Fruit fly (Drosophila melanogaster) whole organism, prepupa: ENCODE results near the gene Dhc93AB.

Experiments
- Blimp-1 ChIP-seq: fragments of 200-800 bp; sonication (Bioruptor generic); optimal IDR thresholded peaks from 3 replicates; lab custom pipeline; 2017; ENCODE audit warnings: missing biosample characterization, missing genetic modification characterization, mild to moderate bottlenecking, moderate library complexity, missing genetic modification reagents
- CG11294 ChIP-seq: fragments of 200-800 bp; sonication (Bioruptor generic); IDR thresholded peaks from 2 replicates; pipeline ENCODE4 v1.3.6; 2022; ENCODE audit warnings: missing biosample characterization, missing genetic modification characterization
- CG11762 ChIP-seq: fragments of 200-800 bp; sonication (Bioruptor generic); optimal IDR thresholded peaks from 3 replicates; lab custom pipeline; 2016; ENCODE audit warnings: missing biosample characterization, missing genetic modification characterization; ENCODE audit not compliant: insufficient read depth
- CG15336 ChIP-seq: fragments of 200-800 bp; sonication (Bioruptor generic); IDR thresholded peaks from 2 replicates; pipeline ENCODE4 v1.3.6; 2022; ENCODE audit warnings: missing biosample characterization, missing genetic modification characterization
- CG16779 ChIP-seq: fragments of 200-800 bp; sonication (Bioruptor generic); optimal IDR thresholded peaks from 3 replicates; lab custom pipeline; 2017; ENCODE audit warnings: missing biosample characterization, mild to moderate bottlenecking, missing genetic modification characterization
- CG3032 ChIP-seq: fragments of 200-800 bp; optimal IDR thresholded peaks from 2 replicates; lab custom pipeline; 2019; ENCODE audit warnings: missing biosample characterization, mild to moderate bottlenecking, missing genetic modification characterization, moderate library complexity
- CG31627 ChIP-seq: fragments of 200-800 bp; sonication (Bioruptor generic); optimal IDR thresholded peaks from 3 replicates; lab custom pipeline; 2016; ENCODE audit warnings: missing biosample characterization, missing genetic modification characterization
- CG32006 ChIP-seq: fragments of 200-800 bp; sonication (Bioruptor generic); optimal IDR thresholded peaks from 3 replicates; lab custom pipeline; 2017; ENCODE audit warnings: missing biosample characterization, mild to moderate bottlenecking, missing genetic modification characterization
- CG3919 ChIP-seq: fragments of 200-800 bp; sonication (Bioruptor generic); optimal IDR thresholded peaks from 3 replicates; lab custom pipeline; 2016; ENCODE audit warnings: missing biosample characterization, missing genetic modification characterization
- CG6163 ChIP-seq: fragments of 200-800 bp; sonication (Bioruptor generic); IDR thresholded peaks from 3 replicates; pipeline ENCODE4 v1.3.6; 2022; ENCODE audit warnings: missing biosample characterization, missing genetic modification characterization
- CG6276 ChIP-seq: fragments of 200-800 bp; sonication (Bioruptor generic); optimal IDR thresholded peaks from 2 replicates; lab custom pipeline; 2017; ENCODE audit warnings: missing biosample characterization, mild to moderate bottlenecking, missing genetic modification characterization
- CG6808 ChIP-seq: fragments of 200-800 bp; sonication (Bioruptor generic); optimal IDR thresholded peaks from 3 replicates; lab custom pipeline; 2017; ENCODE audit warnings: missing biosample characterization, missing genetic modification characterization, mild to moderate bottlenecking, moderate library complexity, missing genetic modification reagents
- CG6854 ChIP-seq: fragments of 200-800 bp; sonication (Bioruptor generic); optimal IDR thresholded peaks from 2 replicates; lab custom pipeline; 2017; ENCODE audit warnings: missing biosample characterization, mild to moderate bottlenecking, missing genetic modification characterization
- CG7368 ChIP-seq: fragments of 200-800 bp; sonication (Bioruptor generic); optimal IDR thresholded peaks from 3 replicates; lab custom pipeline; 2016; ENCODE audit warnings: missing biosample characterization, missing genetic modification characterization
- CG8119 ChIP-seq: fragments of 200-800 bp; sonication (Bioruptor generic); IDR thresholded peaks from 3 replicates; pipeline ENCODE4 v1.3.6; 2022; ENCODE audit warnings: missing biosample characterization, missing genetic modification characterization
- CG8632 ChIP-seq: fragments of 200-800 bp; sonication (Bioruptor generic); optimal IDR thresholded peaks from 3 replicates; lab custom pipeline; 2016; ENCODE audit warnings: missing biosample characterization, missing genetic modification characterization
- Eip75B ChIP-seq: fragments of 200-800 bp; sonication (Bioruptor generic); optimal IDR thresholded peaks from 3 replicates; lab custom pipeline; 2016; ENCODE audit warnings: missing biosample characterization, missing genetic modification characterization
- Eip78C ChIP-seq: fragments of 200-800 bp; sonication (Bioruptor generic); peaks from one replicate; lab custom pipeline; 2016; ENCODE audit warnings: missing biosample characterization, missing genetic modification characterization
- Eip93F ChIP-seq: fragments of 200-800 bp; sonication (Bioruptor generic); optimal IDR thresholded peaks from 2 replicates; lab custom pipeline; 2016; ENCODE audit warnings: missing biosample characterization, mild to moderate bottlenecking, missing genetic modification characterization
- Ets96B ChIP-seq: fragments of 200-800 bp; optimal IDR thresholded peaks from 2 replicates; lab custom pipeline; 2019; ENCODE audit warnings: missing biosample characterization, mild to moderate bottlenecking, missing genetic modification characterization, moderate library complexity
- Hr39 ChIP-seq: fragments of 200-800 bp; sonication (Bioruptor generic); optimal IDR thresholded peaks from 2 replicates; lab custom pipeline; 2016; ENCODE audit warnings: missing biosample characterization, missing genetic modification characterization
- Met ChIP-seq: fragments of 200-800 bp; sonication (Bioruptor generic); optimal IDR thresholded peaks from 3 replicates; lab custom pipeline; 2016; ENCODE audit warnings: missing biosample characterization, missing genetic modification characterization
- OdsH ChIP-seq: fragments of 200-800 bp; sonication (Bioruptor generic); optimal IDR thresholded peaks from 3 replicates; lab custom pipeline; 2016; ENCODE audit warnings: missing biosample characterization, missing genetic modification characterization
- Smox ChIP-seq: fragments of 200-800 bp; sonication (Bioruptor generic); optimal IDR thresholded peaks from 3 replicates; lab custom pipeline; 2016; ENCODE audit warnings: missing biosample characterization, missing genetic modification characterization
- Sox102F ChIP-seq: fragments of 200-800 bp; sonication (Bioruptor generic); optimal IDR thresholded peaks from 2 replicates; lab custom pipeline; 2016; ENCODE audit warnings: missing biosample characterization, mild to moderate bottlenecking, missing genetic modification characterization
- Sox15 ChIP-seq: fragments of 200-800 bp; sonication (Bioruptor generic); optimal IDR thresholded peaks from 3 replicates; lab custom pipeline; 2016; ENCODE audit warnings: missing biosample characterization, missing genetic modification characterization
- acj6 ChIP-seq: fragments of 200-800 bp; sonication (Bioruptor generic); optimal IDR thresholded peaks from 3 replicates; lab custom pipeline; 2016; ENCODE audit warnings: missing biosample characterization, missing genetic modification characterization
- cyc ChIP-seq: fragments of 200-800 bp; sonication (Bioruptor generic); optimal IDR thresholded peaks from 3 replicates; lab custom pipeline; 2016; ENCODE audit warnings: missing biosample characterization, missing genetic modification characterization
- dac ChIP-seq: fragments of 200-800 bp; sonication (Bioruptor generic); optimal IDR thresholded peaks from 2 replicates; lab custom pipeline; 2017; ENCODE audit warnings: missing biosample characterization, mild to moderate bottlenecking, missing genetic modification characterization
- dsx ChIP-seq: fragments of 200-800 bp; optimal IDR thresholded peaks from 3 replicates; lab custom pipeline; 2019; ENCODE audit warnings: missing biosample characterization, mild to moderate bottlenecking, missing genetic modification characterization, moderate library complexity; ENCODE audit not compliant: poor library complexity, severe bottlenecking
- fkh ChIP-seq: fragments of 200-800 bp; sonication (Bioruptor generic); optimal IDR thresholded peaks from 3 replicates; lab custom pipeline; 2017; ENCODE audit warnings: missing biosample characterization, mild to moderate bottlenecking, missing genetic modification characterization, moderate library complexity
- pdm3 ChIP-seq: fragments of 200-800 bp; sonication (Bioruptor generic); optimal IDR thresholded peaks from 3 replicates; lab custom pipeline; 2016; ENCODE audit warnings: missing biosample characterization, missing genetic modification characterization
- spab ChIP-seq: fragments of 200-800 bp; sonication (Bioruptor generic); optimal IDR thresholded peaks from 2 replicates; lab custom pipeline; 2017; ENCODE audit warnings: missing biosample characterization, mild to moderate bottlenecking, missing genetic modification characterization, missing genetic modification reagents
- svp ChIP-seq: fragments of 200-800 bp; sonication (Bioruptor generic); peaks from one replicate; lab custom pipeline; 2016; ENCODE audit warnings: missing biosample characterization, missing genetic modification characterization
- topi ChIP-seq: fragments of 200-800 bp; sonication (Bioruptor generic); optimal IDR thresholded peaks from 3 replicates; lab custom pipeline; 2016; ENCODE audit warnings: missing biosample characterization, missing genetic modification characterization
- vri ChIP-seq: fragments of 200-800 bp; sonication (Bioruptor generic); optimal IDR thresholded peaks from 3 replicates; lab custom pipeline; 2016; ENCODE audit warnings: missing biosample characterization, mild to moderate bottlenecking, missing genetic modification characterization

The Dhc93AB gene

dm6 chr3R:21059486-21060356 lies 17.4 kb upstream of the Dhc93AB start:
- no peak for TF ChIP-seq CG6276 (GFP tag; lab: Kevin White, UChicago)
- TF ChIP-seq spab (GFP tag; lab: Kevin White, UChicago) = no peak
- peak; percentile 17 for TF ChIP-seq Sox102F
- TF ChIP-seq CG16779 = no peak
- TF ChIP-seq vri (GFP tag; lab: Kevin White, UChicago) = peak; percentile 47
- peak; percentile 66 for TF ChIP-seq Eip78C (GFP tag; lab: Kevin White, UChicago)
- no peak for TF ChIP-seq CG32006
- peak; percentile 42 for TF ChIP-seq fkh (GFP tag; lab: Kevin White, UChicago)
- peak; percentile 70 for TF ChIP-seq svp (GFP tag; lab: Kevin White, UChicago)
- TF ChIP-seq CG15336 (GFP tag; lab: Robert Waterston, UW) = no peak
- TF ChIP-seq Met = peak; percentile 8

DNA sequence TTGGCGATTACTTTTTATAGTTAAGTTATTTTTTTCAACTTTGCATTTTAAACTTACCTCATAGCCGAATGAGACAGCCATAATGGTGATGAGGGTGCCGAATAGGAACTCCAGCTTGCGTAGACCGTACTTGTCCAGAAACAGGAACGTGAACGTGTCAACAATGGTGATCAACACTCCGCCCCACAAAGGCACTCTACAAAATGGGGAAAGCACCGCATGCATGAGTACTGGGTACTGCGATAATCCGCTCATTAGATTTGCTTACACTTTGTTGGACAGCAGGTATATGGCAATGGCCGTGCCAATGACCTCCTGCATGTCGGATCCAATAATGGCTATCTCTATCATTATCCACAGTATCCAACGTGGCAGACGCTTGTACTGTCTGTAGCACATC lies 15.2 kb upstream of the Dhc93AB start:
- TF ChIP-seq acj6 (GFP tag; lab: Kevin White, UChicago) = no peak
- no peak for TF ChIP-seq CG8119 (GFP tag; lab: Robert Waterston, UW)
- no peak for TF ChIP-seq Eip75B (GFP tag; lab: Kevin White, UChicago)
- TF ChIP-seq CG6276 (GFP tag; lab: Kevin White, UChicago) = no peak
- no peak for TF ChIP-seq CG7368
- TF ChIP-seq Eip78C (GFP tag; lab: Kevin White, UChicago) = no peak
- no peak for TF ChIP-seq CG3919 (GFP tag; lab: Kevin White, UChicago)
- TF ChIP-seq CG8632 (GFP tag; lab: Kevin White, UChicago) = no peak
- TF ChIP-seq CG6808 = no peak
- TF ChIP-seq CG15336 (GFP tag; lab: Robert Waterston, UW) = no peak
- no peak for TF ChIP-seq dsx (GFP tag; lab: Kevin White, UChicago)
- no peak for TF ChIP-seq CG16779
- TF ChIP-seq Hr39 = no peak
- no peak for TF ChIP-seq CG6163 (GFP tag; lab: Robert Waterston, UW)
- TF ChIP-seq CG31627 = no peak
- no peak for TF ChIP-seq Smox (GFP tag; lab: Kevin White, UChicago)
- TF ChIP-seq vri (GFP tag; lab: Kevin White, UChicago) = no peak
- no peak for TF ChIP-seq CG11294 (GFP tag; lab: Robert Waterston, UW)
- no peak for TF ChIP-seq CG11762 (GFP tag; lab: Kevin White, UChicago)
- no peak for TF ChIP-seq Eip93F (GFP tag; lab: Kevin White, UChicago)

DNA sequence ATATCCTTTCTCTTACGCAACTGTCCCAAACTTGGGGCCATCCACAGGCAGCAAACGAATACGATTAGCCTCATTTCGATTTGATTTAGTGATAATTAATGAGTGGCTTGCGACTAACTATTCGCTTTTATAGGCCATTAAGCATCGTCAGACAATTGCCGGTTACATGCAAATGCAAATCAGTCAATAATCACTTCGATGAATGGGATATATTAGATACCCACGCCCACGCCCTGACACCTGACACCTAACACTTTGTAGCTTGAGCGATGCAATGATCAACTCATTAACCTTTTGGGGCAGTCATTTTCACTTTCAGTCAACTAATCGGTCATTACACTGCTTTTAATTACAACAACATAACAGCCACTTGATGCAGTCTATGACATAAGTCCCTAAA lies 8.6 kb upstream of the Dhc93AB start, which contains the start of gene Jhbp15:
Gene Jhbp15, minus strand, starts transcription at position 101 of the 400 bp plus-strand sequence.
- TF ChIP-seq CG31627 = no peak
- TF ChIP-seq CG6163 (GFP tag; lab: Robert Waterston, UW) = no peak
- TF ChIP-seq dac (GFP tag; lab: Kevin White, UChicago) = no peak
- no peak for TF ChIP-seq pdm3 (GFP tag; lab: Kevin White, UChicago)
- TF ChIP-seq Sox15 (GFP tag; lab: Kevin White, UChicago) = no peak

dm6 chr3R:21048729-21049128 lies 6.4 kb upstream of the Dhc93AB start, which contains the start of gene CG7079:
Gene CG7079, minus strand, starts transcription at chr3R:21048829.
- no peak for TF ChIP-seq cyc (GFP tag; lab: Kevin White, UChicago)
- TF ChIP-seq CG6854 (GFP tag; lab: Kevin White, UChicago) = no peak
- no peak for TF ChIP-seq CG11762 (GFP tag; lab: Kevin White, UChicago)
- TF ChIP-seq CG31627 = no peak
- no peak for TF ChIP-seq CG6276 (GFP tag; lab: Kevin White, UChicago)
- TF ChIP-seq svp (GFP tag; lab: Kevin White, UChicago) = no peak
- no peak for TF ChIP-seq CG8119 (GFP tag; lab: Robert Waterston, UW)
- TF ChIP-seq Ets96B (tag; lab: Kevin White, UChicago) = no peak
- TF ChIP-seq Eip75B (GFP tag; lab: Kevin White, UChicago) = no peak
- no peak for TF ChIP-seq OdsH (GFP tag; lab: Kevin White, UChicago)
- no peak for TF ChIP-seq CG6163 (GFP tag; lab: Robert Waterston, UW)
- TF ChIP-seq CG3032 (tag; lab: Kevin White, UChicago) = no peak
- TF ChIP-seq Blimp-1 (GFP tag; lab: Kevin White, UChicago) = no peak
- TF ChIP-seq topi (GFP tag; lab: Kevin White, UChicago) = no peak
- TF ChIP-seq CG32006 = no peak
- TF ChIP-seq, all 60 proteins: peak for 0
